Worm (Caenorhabditis elegans): ENCODE results near the gene lido-9.

- TF ChIP-seq nhr-76 (tag; optimal IDR thresholded peaks at IDR 0.05) (no peak), ama-1 (optimal IDR thresholded peaks at IDR 0.05) (no peak)
Observed at ce11 chrII:3038453-3038909, 37.9 kb downstream of the lido-9 start, which contains the start of the genes B0454.26 and B0454.5.
